Worm (Caenorhabditis elegans) whole organism, L4 larva: ENCODE data around the gene Y46G5A.15.

Source experiments
- cey-2 ChIP-seq: sonication (generic microtip); optimal IDR thresholded peaks from 3 replicates; lab custom pipeline; 2017; ENCODE audit warnings: missing genetic modification characterization, mild to moderate bottlenecking, missing compliant biosample characterization, antibody characterized with exemption, borderline replicate concordance; ENCODE audit not compliant: insufficient read depth
- nhr-102 ChIP-seq: sonication (generic microtip); optimal IDR thresholded peaks from 2 replicates; lab custom pipeline; 2016; ENCODE audit warnings: mild to moderate bottlenecking, missing genetic modification characterization, moderate library complexity, missing compliant biosample characterization
- nhr-237 ChIP-seq: sonication (generic microtip); optimal IDR thresholded peaks from 2 replicates; lab custom pipeline; 2017; ENCODE audit warnings: missing biosample characterization, missing genetic modification characterization
- unc-39 ChIP-seq: sonication (generic microtip); optimal IDR thresholded peaks from 2 replicates; lab custom pipeline; 2017; ENCODE audit warnings: missing biosample characterization, missing genetic modification characterization

DNA sequence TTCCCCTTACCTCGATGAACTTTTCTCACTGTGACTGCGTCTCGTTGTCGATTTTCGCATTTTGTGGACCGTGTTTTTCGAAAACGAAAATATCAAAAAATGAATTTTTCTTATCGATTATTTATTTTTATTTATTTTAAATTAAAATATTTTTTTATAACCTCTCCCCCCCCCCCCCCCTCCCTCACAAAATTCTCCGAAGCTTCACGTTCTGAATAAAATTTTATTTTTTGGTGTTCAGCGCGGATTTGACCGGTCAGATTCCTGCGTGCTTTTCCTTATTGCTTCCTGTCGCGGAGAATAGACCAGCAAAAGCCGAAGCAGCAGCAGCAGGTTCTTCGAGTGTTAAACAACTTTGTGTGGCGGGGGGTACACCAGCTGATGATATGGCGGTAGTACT lies 33.3 kb upstream of the Y46G5A.15 start, which contains the start of gene Y46G5A.22:
- TF ChIP-seq nhr-102 (tag; lab: Kevin White, UChicago) (no peak), unc-39 (tag; lab: Kevin White, UChicago) (no peak), nhr-237 (tag; lab: Kevin White, UChicago) (no peak), cey-2 (tag; lab: Kevin White, UChicago) (no peak)
